Fruit fly (Drosophila melanogaster): ENCODE data around the gene mRpS2.

mRpS2 gene

dm6 chr2L:4822258-4822657, 28.0 kb downstream of the mRpS2 start:
- TF ChIP-seq tai (GFP tag; optimal IDR thresholded peaks at IDR 0.05) (no peak), lola (GFP tag; optimal IDR thresholded peaks at IDR 0.05) (no peak), ey (GFP tag; optimal IDR thresholded peaks at IDR 0.05) (no peak), CG9705 (GFP tag; optimal IDR thresholded peaks at IDR 0.05) (no peak), h (GFP tag; optimal IDR thresholded peaks at IDR 0.05) (no peak), sage (GFP tag; optimal IDR thresholded peaks at IDR 0.05) (no peak), GATAd (GFP tag; optimal IDR thresholded peaks at IDR 0.05) (no peak), dl (GFP tag; optimal IDR thresholded peaks at IDR 0.05; ENCODE audit: insufficient read depth in 1 of 2, partially characterized antibody in 2 of 2) (no peak), Sp1 (GFP tag; optimal IDR thresholded peaks at IDR 0.05) (no peak), br (GFP tag; optimal IDR thresholded peaks at IDR 0.05) (no peak), fru (GFP tag; optimal IDR thresholded peaks at IDR 0.05) (no peak), Hr78 (GFP tag; optimal IDR thresholded peaks at IDR 0.05) (no peak), foxo (GFP tag; optimal IDR thresholded peaks at IDR 0.05) (no peak), Vsx2 (GFP tag; optimal IDR thresholded peaks at IDR 0.05; ENCODE audit: partially characterized antibody) (no peak)

- TF ChIP-seq Dfd (GFP tag; optimal IDR thresholded peaks at IDR 0.05): peak; percentile 65
- no peak for TF ChIP-seq brk (GFP tag; optimal IDR thresholded peaks at IDR 0.05)
- peak; percentile 42 for TF ChIP-seq Hr83 (GFP tag; optimal IDR thresholded peaks at IDR 0.05; ENCODE audit: poor library complexity, severe bottlenecking)
These were observed 28.5 kb downstream of the mRpS2 start, which contains the start of gene CG15628 for dm6 chr2L:4821757-4822156. TSS of gene CG15628 (plus strand) at chr2L:4821774.

- TF ChIP-seq dmrt93B (GFP tag; optimal IDR thresholded peaks at IDR 0.05) (peak; percentile 50), Myc (optimal IDR thresholded peaks at IDR 0.05) (no peak), pan (optimal IDR thresholded peaks at IDR 0.05) (no peak), Hr78 (GFP tag; optimal IDR thresholded peaks at IDR 0.05) (no peak), ey (GFP tag; optimal IDR thresholded peaks at IDR 0.05) (peak; percentile 47), Sp1 (GFP tag; optimal IDR thresholded peaks at IDR 0.05) (peak; percentile 66), Abd-B (GFP tag; optimal IDR thresholded peaks at IDR 0.05) (no peak), Vsx2 (GFP tag; optimal IDR thresholded peaks at IDR 0.05; ENCODE audit: partially characterized antibody) (no peak), CG9705 (GFP tag; optimal IDR thresholded peaks at IDR 0.05) (peak; percentile 38), GATAd (GFP tag; optimal IDR thresholded peaks at IDR 0.05) (no peak), foxo (GFP tag; optimal IDR thresholded peaks at IDR 0.05) (peak in 1 of 2 experiments; percentile 57), lola (GFP tag; optimal IDR thresholded peaks at IDR 0.05) (no peak), sage (GFP tag; optimal IDR thresholded peaks at IDR 0.05) (no peak), brk (GFP tag; optimal IDR thresholded peaks at IDR 0.05) (no peak), br (GFP tag; optimal IDR thresholded peaks at IDR 0.05) (peak; percentile 45), Hr83 (GFP tag; optimal IDR thresholded peaks at IDR 0.05; ENCODE audit: poor library complexity, severe bottlenecking) (no peak), dsf (GFP tag; optimal IDR thresholded peaks at IDR 0.05; ENCODE audit: borderline replicate concordance) (no peak), jim (GFP tag; optimal IDR thresholded peaks at IDR 0.05) (no peak), tai (GFP tag; optimal IDR thresholded peaks at IDR 0.05) (peak; percentile 39), Jra (GFP tag; optimal IDR thresholded peaks at IDR 0.05) (no peak), psq (GFP tag; optimal IDR thresholded peaks at IDR 0.05) (peak; percentile 59), OdsH (GFP tag; optimal IDR thresholded peaks at IDR 0.05) (no peak), Dif (GFP tag; optimal IDR thresholded peaks at IDR 0.05; ENCODE audit: partially characterized antibody) (no peak), Dfd (GFP tag; optimal IDR thresholded peaks at IDR 0.05) (no peak), HLH106 (tag; optimal IDR thresholded peaks at IDR 0.05) (peak; percentile 82), Rel (GFP tag; optimal IDR thresholded peaks at IDR 0.05) (no peak), Rel (tag; optimal IDR thresholded peaks at IDR 0.05) (peak; percentile 26), dl (GFP tag; optimal IDR thresholded peaks at IDR 0.05; ENCODE audit: insufficient read depth in 1 of 2, partially characterized antibody in 2 of 2) (no peak), h (GFP tag; optimal IDR thresholded peaks at IDR 0.05) (peak; percentile 73), rgr (GFP tag; optimal IDR thresholded peaks at IDR 0.05) (peak; percentile 52), usp (GFP tag; optimal IDR thresholded peaks at IDR 0.05) (no peak), sv (GFP tag; optimal IDR thresholded peaks at IDR 0.05) (peak; percentile 77), fru (GFP tag; optimal IDR thresholded peaks at IDR 0.05) (peak; percentile 76), Hnf4 (GFP tag; optimal IDR thresholded peaks at IDR 0.05) (peak; percentile 10), CrebA (GFP tag; optimal IDR thresholded peaks at IDR 0.05; ENCODE audit: borderline replicate concordance) (peak; percentile 67), Mio (GFP tag; optimal IDR thresholded peaks at IDR 0.05) (no peak), CG32264 (GFP tag; optimal IDR thresholded peaks at IDR 0.05) (no peak), woc (GFP tag; optimal IDR thresholded peaks at IDR 0.05) (peak; percentile 75), N (GFP tag; optimal IDR thresholded peaks at IDR 0.05) (no peak)
These were observed 28.9 kb downstream of the mRpS2 start for dm6 chr2L:4821319-4821717.
